Worm (Caenorhabditis elegans) whole organism, dauer: ENCODE measurements around the gene ivph-3.

Source experiments
- unc-62 ChIP-seq: sonication (generic microtip); optimal IDR thresholded peaks from 2 replicates; lab custom pipeline; 2017; ENCODE audit warnings: missing biosample characterization, missing genetic modification reagents, missing genetic modification characterization

ivph-3 gene

DNA sequence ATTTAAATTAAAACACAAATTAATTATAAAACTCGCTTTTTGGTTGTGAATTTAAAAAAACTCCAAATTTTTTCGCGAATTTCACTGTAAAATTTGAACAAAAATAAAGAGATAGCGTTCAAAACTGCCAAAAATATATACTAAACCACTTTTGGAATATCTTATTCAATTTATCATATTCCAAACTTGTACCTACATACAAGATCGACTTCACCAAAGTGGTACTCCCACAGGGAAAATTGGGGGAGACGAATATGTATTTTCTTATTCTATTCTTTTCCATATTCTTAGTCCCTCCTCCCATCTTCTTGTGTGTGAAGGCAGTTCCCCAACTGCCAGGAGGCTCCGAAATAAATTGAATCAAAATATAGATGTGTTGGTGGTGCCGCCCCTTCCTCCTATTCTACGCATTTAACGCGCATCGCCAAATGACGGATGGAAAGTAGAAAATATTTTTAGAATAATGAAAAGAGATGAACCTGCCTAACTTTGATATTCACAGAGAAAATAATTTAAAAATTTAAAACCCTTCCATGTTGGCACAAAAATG is 42.5 kb downstream of the ivph-3 start:
- TF ChIP-seq unc-62 (GFP tag; lab: Kevin White, UChicago), result no peak

DNA sequence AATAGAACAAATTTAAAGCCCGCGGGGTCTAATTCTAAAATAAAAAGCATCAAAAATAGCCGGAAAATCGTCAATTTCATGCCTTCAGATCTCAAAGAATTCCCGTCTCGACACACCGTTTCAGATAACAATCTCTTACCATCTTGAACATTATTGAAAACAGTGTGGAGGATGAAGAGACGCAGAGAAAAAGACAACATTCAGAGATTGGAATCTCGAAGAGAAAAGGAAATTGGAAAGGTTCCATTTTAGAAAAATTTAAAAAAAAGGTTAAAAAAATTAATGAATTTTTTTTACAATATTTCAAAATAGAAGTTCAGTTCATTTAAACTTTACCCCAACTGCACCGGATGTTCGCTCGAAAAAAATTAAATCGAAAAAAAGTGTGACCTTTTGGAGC is 43.5 kb downstream of the ivph-3 start:
- TF ChIP-seq unc-62 (GFP tag; lab: Kevin White, UChicago), result no peak

- TF ChIP-seq unc-62 (GFP tag; lab: Kevin White, UChicago), result no peak
These were observed 47.7 kb downstream of the ivph-3 start for ce11 chrIV:3101208-3101607.
